Worm (Caenorhabditis elegans) whole organism, L4/young adult: ENCODE data around the gene hpl-1.

ENCODE experiments used
- W03F9.2 ChIP-seq: fragments of 150-350 bp; optimal IDR thresholded peaks from 2 replicates; lab custom pipeline; 2014; ENCODE audit warnings: missing biosample characterization, missing genetic modification characterization
- dao-5 ChIP-seq: sonication (generic microtip); optimal IDR thresholded peaks from 2 replicates; lab custom pipeline; 2016; ENCODE audit warnings: missing genotype, missing genetic modification characterization, moderate library complexity, missing compliant biosample characterization
- him-1 ChIP-seq: sonication (generic microtip); optimal IDR thresholded peaks from 2 replicates; lab custom pipeline; 2016; ENCODE audit warnings: missing genotype, missing genetic modification reagents, missing genetic modification characterization, missing compliant biosample characterization

The hpl-1 gene

ce11 chrX:13224608-13225007 lies 20.6 kb upstream of the hpl-1 start, which contains the start of gene skr-19:
skr-19 (minus strand) TSS chrX:13224708.
- TF ChIP-seq dao-5 (tag; lab: Kevin White, UChicago) (no peak), him-1 (tag; lab: Kevin White, UChicago) (no peak), W03F9.2 (tag; lab: Kevin White, UChicago) (no peak)

ce11 chrX:13225111-13225905 lies 19.9 kb upstream of the hpl-1 start:
- TF ChIP-seq him-1 (tag; lab: Kevin White, UChicago) (no peak), W03F9.2 (tag; lab: Kevin White, UChicago) (no peak), dao-5 (tag; lab: Kevin White, UChicago) (no peak)

ce11 chrX:13226614-13227096 lies 18.5 kb upstream of the hpl-1 start, which contains the start of gene skr-21:
skr-21 (minus strand) TSS chrX:13226664.
- TF ChIP-seq him-1 (tag; lab: Kevin White, UChicago) (no peak), W03F9.2 (tag; lab: Kevin White, UChicago) (no peak), dao-5 (tag; lab: Kevin White, UChicago) (no peak)

- no peak for TF ChIP-seq dao-5 (tag; lab: Kevin White, UChicago)
- no peak for TF ChIP-seq W03F9.2 (tag; lab: Kevin White, UChicago)
- no peak for TF ChIP-seq him-1 (tag; lab: Kevin White, UChicago)
These were observed 17.4 kb upstream of the hpl-1 start for ce11 chrX:13227778-13228177.

- no peak for TF ChIP-seq W03F9.2 (tag; lab: Kevin White, UChicago)
These were observed 12.9 kb upstream of the hpl-1 start, which contains the start of gene bgnt-1.5 for ce11 chrX:13232259-13232658. bgnt-1.5 (minus strand) TSS chrX:13232359.

- TF ChIP-seq him-1 (tag; lab: Kevin White, UChicago) (no peak), W03F9.2 (tag; lab: Kevin White, UChicago) (no peak), dao-5 (tag; lab: Kevin White, UChicago) (no peak)
These were observed 10.3 kb upstream of the hpl-1 start, which contains the start of gene K08H2.2 for ce11 chrX:13234879-13235278. K08H2.2 (minus strand) TSS chrX:13234979.

- TF ChIP-seq dao-5 (tag; lab: Kevin White, UChicago) (no peak), W03F9.2 (tag; lab: Kevin White, UChicago) (no peak), him-1 (tag; lab: Kevin White, UChicago) (no peak)
These were observed 8.1 kb upstream of the hpl-1 start, which contains the start of gene K08H2.3 for ce11 chrX:13237102-13237501. K08H2.3 (plus strand) TSS chrX:13237402.

ce11 chrX:13238197-13238596 lies 7.0 kb upstream of the hpl-1 start, which contains the start of gene K08H2.4:
K08H2.4 (plus strand) TSS chrX:13238497.
- TF ChIP-seq him-1 (tag; lab: Kevin White, UChicago) (no peak), W03F9.2 (tag; lab: Kevin White, UChicago) (no peak), dao-5 (tag; lab: Kevin White, UChicago) (no peak)

- TF ChIP-seq him-1 (tag; lab: Kevin White, UChicago) (no peak), dao-5 (tag; lab: Kevin White, UChicago) (no peak), W03F9.2 (tag; lab: Kevin White, UChicago) (no peak)
These were observed 3.0 kb upstream of the hpl-1 start, which contains the start of gene K08H2.5 for ce11 chrX:13242231-13242630. K08H2.5 (minus strand) TSS chrX:13242331.

- TF ChIP-seq him-1 (tag; lab: Kevin White, UChicago) = no peak
- TF ChIP-seq dao-5 (tag; lab: Kevin White, UChicago) = no peak
- no peak for TF ChIP-seq W03F9.2 (tag; lab: Kevin White, UChicago)
These were observed 1.6 kb downstream of the hpl-1 start for ce11 chrX:13246668-13247358.

ce11 chrX:13247614-13248013 lies 2.4 kb downstream of the hpl-1 start:
- TF ChIP-seq dao-5 (tag; lab: Kevin White, UChicago) = no peak
- TF ChIP-seq W03F9.2 (tag; lab: Kevin White, UChicago) = no peak
- no peak for TF ChIP-seq him-1 (tag; lab: Kevin White, UChicago)

ce11 chrX:13248265-13248664 lies 3.1 kb downstream of the hpl-1 start, which contains the start of gene K08H2.7:
K08H2.7 (minus strand) TSS chrX:13248437.
- TF ChIP-seq him-1 (tag; lab: Kevin White, UChicago) (no peak), W03F9.2 (tag; lab: Kevin White, UChicago) (no peak)

ce11 chrX:13249102-13249501 lies 3.9 kb downstream of the hpl-1 start:
- TF ChIP-seq him-1 (tag; lab: Kevin White, UChicago) (no peak), W03F9.2 (tag; lab: Kevin White, UChicago) (no peak), dao-5 (tag; lab: Kevin White, UChicago) (no peak)
